Worm (Caenorhabditis elegans) whole organism, L1 larva: ENCODE data around the gene C04F6.9.

Source experiments
- C04F5.9 ChIP-seq: sonication (generic microtip); optimal IDR thresholded peaks from 2 replicates; lab custom pipeline; 2016; ENCODE audit warnings: missing genetic modification characterization, missing compliant biosample characterization
- C16A3.4 ChIP-seq: fragments of 150-350 bp; optimal IDR thresholded peaks from 2 replicates; lab custom pipeline; 2014; ENCODE audit warnings: missing biosample characterization, missing genetic modification characterization
- C34B4.2 ChIP-seq: sonication (generic microtip); optimal IDR thresholded peaks from 2 replicates; lab custom pipeline; 2017; ENCODE audit warnings: mild to moderate bottlenecking, missing genetic modification characterization, missing compliant biosample characterization
- aha-1 ChIP-seq: fragments of 150-350 bp; optimal IDR thresholded peaks from 2 replicates; lab custom pipeline; 2014; ENCODE audit warnings: missing biosample characterization, missing genetic modification characterization
- alr-1 ChIP-seq: fragments of 200-800 bp; sonication (Bioruptor generic); optimal IDR thresholded peaks from 2 replicates; lab custom pipeline; 2018; ENCODE audit warnings: borderline replicate concordance, mild to moderate bottlenecking, missing genetic modification characterization, missing compliant biosample characterization
- ama-1 ChIP-seq: fragments of 150-350 bp; optimal IDR thresholded peaks from 2 replicates; lab custom pipeline; 2014
- ceh-8 ChIP-seq: fragments of 200-800 bp; sonication (Bioruptor generic); optimal IDR thresholded peaks from 2 replicates; lab custom pipeline; 2018; ENCODE audit warnings: mild to moderate bottlenecking, missing genetic modification characterization, moderate library complexity, missing compliant biosample characterization
- ceh-82 ChIP-seq, 3 experiments: fragments of 150-350 bp in 1 of 3; sonication (generic microtip) in 2 of 3; optimal IDR thresholded peaks; 2 replicates each; lab custom pipeline; 2014 to 2017; ENCODE audit warnings: missing biosample characterization in 3 of 3, missing genetic modification characterization in 3 of 3
- ceh-90 ChIP-seq: sonication (generic microtip); optimal IDR thresholded peaks from 2 replicates; lab custom pipeline; 2016; ENCODE audit warnings: missing genetic modification characterization, missing compliant biosample characterization
- ces-1 ChIP-seq: fragments of 150-350 bp; optimal IDR thresholded peaks from 2 replicates; lab custom pipeline; 2014; ENCODE audit warnings: missing biosample characterization, missing genetic modification reagents, missing genetic modification characterization
- dsc-1 ChIP-seq: sonication (generic microtip); optimal IDR thresholded peaks from 2 replicates; lab custom pipeline; 2016; ENCODE audit warnings: mild to moderate bottlenecking, missing genetic modification characterization, missing compliant biosample characterization
- efl-1 ChIP-seq, 4 experiments: fragments of 150-350 bp; optimal IDR thresholded peaks in 3 of 4; peaks in 1 of 4; 1 replicate in 1 of 4; 2 replicates in 3 of 4; lab custom pipeline; 2014; ENCODE audit warnings: missing biosample characterization in 2 of 4, missing genetic modification characterization in 2 of 4, missing genetic modification reagents in 2 of 4
- efl-3 ChIP-seq: fragments of 200-800 bp; sonication (Bioruptor generic); optimal IDR thresholded peaks from 2 replicates; lab custom pipeline; 2018; ENCODE audit warnings: mild to moderate bottlenecking, missing genetic modification characterization, missing compliant biosample characterization
- ets-5 ChIP-seq: fragments of 200-800 bp; sonication (Bioruptor generic); IDR thresholded peaks from 2 replicates; pipeline ENCODE4 v1.3.6; 2022; ENCODE audit warnings: missing genetic modification characterization, missing compliant biosample characterization
- fkh-4 ChIP-seq: sonication (generic microtip); optimal IDR thresholded peaks from 2 replicates; lab custom pipeline; 2016; ENCODE audit warnings: missing compliant biosample characterization, missing genetic modification characterization, borderline replicate concordance
- fos-1 ChIP-seq: fragments of 150-350 bp; optimal IDR thresholded peaks from 2 replicates; lab custom pipeline; 2014; ENCODE audit warnings: missing biosample characterization, missing genetic modification characterization
- hlh-4 ChIP-seq: sonication (generic microtip); optimal IDR thresholded peaks from 2 replicates; lab custom pipeline; 2016; ENCODE audit warnings: mild to moderate bottlenecking, missing genetic modification characterization, missing compliant biosample characterization
- irx-1 ChIP-seq: sonication (generic microtip); optimal IDR thresholded peaks from 2 replicates; lab custom pipeline; 2016; ENCODE audit warnings: missing genetic modification characterization, missing compliant biosample characterization
- isw-1 ChIP-seq: fragments of 200-800 bp; sonication (Bioruptor generic); IDR thresholded peaks from 2 replicates; pipeline ENCODE4 v1.3.6; 2022; ENCODE audit warnings: missing genetic modification characterization, missing compliant biosample characterization
- jun-1 ChIP-seq: fragments of 150-350 bp; optimal IDR thresholded peaks from 2 replicates; lab custom pipeline; 2014; ENCODE audit warnings: missing biosample characterization, missing genetic modification reagents, missing genetic modification characterization
- lin-13 ChIP-seq: fragments of 150-350 bp; optimal IDR thresholded peaks from 2 replicates; lab custom pipeline; 2014; ENCODE audit warnings: missing biosample characterization, missing genetic modification reagents, missing genetic modification characterization
- lin-15B ChIP-seq: fragments of 150-350 bp; sonication (generic microtip); optimal IDR thresholded peaks from 3 replicates; lab custom pipeline; 2014; ENCODE audit warnings: missing biosample characterization, missing genetic modification characterization
- lin-35 ChIP-seq, 2 experiments: fragments of 150-350 bp; optimal IDR thresholded peaks; 2 replicates each; lab custom pipeline; 2014; ENCODE audit warnings: missing biosample characterization in 2 of 2, missing genetic modification characterization in 2 of 2, missing genetic modification reagents in 2 of 2
- lin-39 ChIP-seq: fragments of 150-350 bp; optimal IDR thresholded peaks from 2 replicates; lab custom pipeline; 2014; ENCODE audit warnings: missing biosample characterization, missing genetic modification reagents, missing genetic modification characterization
- lsy-2 ChIP-seq, 2 experiments: fragments of 150-350 bp; optimal IDR thresholded peaks; 2 replicates each; lab custom pipeline; 2014; ENCODE audit warnings: missing biosample characterization in 2 of 2, missing genetic modification characterization in 2 of 2
- mab-9 ChIP-seq: fragments of 200-800 bp; sonication (Bioruptor generic); IDR thresholded peaks from 2 replicates; pipeline ENCODE4 v1.3.6; 2022; ENCODE audit warnings: missing genetic modification reagents, missing genetic modification characterization, missing compliant biosample characterization
- mdl-1 ChIP-seq, 2 experiments: fragments of 150-350 bp; optimal IDR thresholded peaks; 2 replicates each; lab custom pipeline; 2014 to 2017; ENCODE audit warnings: missing biosample characterization in 2 of 2, missing genetic modification characterization in 2 of 2, inconsistent platforms in 1 of 2
- mep-1 ChIP-seq: fragments of 150-350 bp; optimal IDR thresholded peaks from 2 replicates; lab custom pipeline; 2014; ENCODE audit warnings: missing biosample characterization, missing genetic modification characterization
- nhr-11 ChIP-seq: fragments of 150-350 bp; optimal IDR thresholded peaks from 2 replicates; lab custom pipeline; 2014; ENCODE audit warnings: missing biosample characterization, missing genetic modification characterization
- nhr-237 ChIP-seq: fragments of 150-350 bp; optimal IDR thresholded peaks from 2 replicates; lab custom pipeline; 2014; ENCODE audit warnings: missing biosample characterization, missing genetic modification characterization
- nhr-47 ChIP-seq: sonication (generic microtip); optimal IDR thresholded peaks from 2 replicates; lab custom pipeline; 2016; ENCODE audit warnings: mild to moderate bottlenecking, missing genetic modification characterization, moderate library complexity, missing compliant biosample characterization
- nhr-76 ChIP-seq: sonication (generic microtip); optimal IDR thresholded peaks from 2 replicates; lab custom pipeline; 2017; ENCODE audit warnings: missing biosample characterization, missing genetic modification characterization
- nhr-84 ChIP-seq: sonication (generic microtip); optimal IDR thresholded peaks from 2 replicates; lab custom pipeline; 2017; ENCODE audit warnings: missing biosample characterization, missing genetic modification characterization
- nhr-85 ChIP-seq: sonication (generic microtip); peaks from one replicate; lab custom pipeline; 2016; ENCODE audit warnings: missing genetic modification characterization, inconsistent platforms, missing compliant biosample characterization
- pag-3 ChIP-seq: sonication (generic microtip); optimal IDR thresholded peaks from 2 replicates; lab custom pipeline; 2017; ENCODE audit warnings: missing genetic modification characterization, mild to moderate bottlenecking, missing compliant biosample characterization, antibody characterized with exemption, borderline replicate concordance; ENCODE audit not compliant: insufficient read depth
- pqm-1 ChIP-seq: sonication (generic microtip); optimal IDR thresholded peaks from 3 replicates; lab custom pipeline; 2017; ENCODE audit warnings: missing biosample characterization, missing genetic modification characterization
- rnt-1 ChIP-seq: sonication (generic microtip); optimal IDR thresholded peaks from 2 replicates; lab custom pipeline; 2016; ENCODE audit warnings: mild to moderate bottlenecking, missing genetic modification characterization, moderate library complexity, missing compliant biosample characterization
- skn-1 ChIP-seq: fragments of 150-350 bp; optimal IDR thresholded peaks from 2 replicates; lab custom pipeline; 2014; ENCODE audit warnings: missing biosample characterization, missing genetic modification characterization
- sptf-1 ChIP-seq: fragments of 150-350 bp; optimal IDR thresholded peaks from 2 replicates; lab custom pipeline; 2014; ENCODE audit warnings: missing biosample characterization, missing genetic modification characterization
- tbx-2 ChIP-seq: sonication (generic microtip); optimal IDR thresholded peaks from 2 replicates; lab custom pipeline; 2016; ENCODE audit warnings: missing genetic modification characterization, missing compliant biosample characterization
- tlp-1 ChIP-seq: fragments of 150-350 bp; optimal IDR thresholded peaks from 2 replicates; lab custom pipeline; 2014; ENCODE audit warnings: missing biosample characterization, missing genetic modification characterization
- unc-130 ChIP-seq: fragments of 150-350 bp; optimal IDR thresholded peaks from 2 replicates; lab custom pipeline; 2017; ENCODE audit warnings: missing biosample characterization, missing genetic modification characterization, inconsistent platforms
- unc-30 ChIP-seq: sonication (generic microtip); optimal IDR thresholded peaks from 2 replicates; lab custom pipeline; 2017; ENCODE audit warnings: missing biosample characterization, missing genetic modification characterization
- unc-62 ChIP-seq: fragments of 150-350 bp; optimal IDR thresholded peaks from 2 replicates; lab custom pipeline; 2014; ENCODE audit warnings: missing biosample characterization, missing genetic modification reagents, missing genetic modification characterization
- zag-1 ChIP-seq: fragments of 150-350 bp; optimal IDR thresholded peaks from 2 replicates; lab custom pipeline; 2014; ENCODE audit warnings: missing biosample characterization, missing genetic modification characterization

Gene C04F6.9

ce11 chrX:3379114-3379513 is 22.7 kb upstream of the C04F6.9 start, which contains the start of gene sorf-1 (continued):
- TF ChIP-seq ets-5 (GFP tag; lab: Robert Waterston, UW) (no peak), hlh-4 (tag; lab: Kevin White, UChicago) (no peak), skn-1 (tag; lab: Kevin White, UChicago) (no peak), unc-62 (no peak), aha-1 (no peak), ceh-8 (GFP tag; lab: Kevin White, UChicago) (no peak), tlp-1 (tag; lab: Kevin White, UChicago) (no peak), pag-3 (tag; lab: Kevin White, UChicago) (no peak), alr-1 (no peak), lin-35 (GFP tag; optimal IDR thresholded peaks at IDR 0.05; lab: Kevin White, UChicago) (no peak), sptf-1 (tag; lab: Kevin White, UChicago) (no peak), rnt-1 (tag; lab: Kevin White, UChicago) (peak; percentile 95), nhr-47 (tag; lab: Kevin White, UChicago) (peak; percentile 58), zag-1 (tag; lab: Kevin White, UChicago) (no peak), lin-15B (tag; lab: Kevin White, UChicago) (no peak), mdl-1 (tag; optimal IDR thresholded peaks at IDR 0.05; lab: Kevin White, UChicago) (no peak), ceh-82 (tag; optimal IDR thresholded peaks at IDR 0.05; lab: Kevin White, UChicago) (no peak), lin-39 (tag; lab: Kevin White, UChicago) (no peak), ama-1 (lab: Kevin White, UChicago) (no peak), mep-1 (tag; lab: Kevin White, UChicago) (no peak), jun-1 (tag; lab: Kevin White, UChicago) (no peak), unc-130 (no peak), mab-9 (GFP tag; lab: Robert Waterston, UW) (no peak), C16A3.4 (tag; lab: Kevin White, UChicago) (peak; percentile 30), isw-1 (no peak; the same call in 1 of the 2 replicates), irx-1 (tag; lab: Kevin White, UChicago) (peak; percentile 18), nhr-76 (tag; lab: Kevin White, UChicago) (no peak), tbx-2 (tag; lab: Kevin White, UChicago) (peak; percentile 56), lsy-2 (tag; optimal IDR thresholded peaks at IDR 0.05; lab: Kevin White, UChicago) (peak in 1 of 2 experiments; percentile 23), nhr-84 (tag; lab: Kevin White, UChicago) (no peak), dsc-1 (peak; percentile 63), C04F5.9 (tag; lab: Kevin White, UChicago) (peak; percentile 18), ceh-90 (tag; lab: Kevin White, UChicago) (peak; percentile 47), efl-1 (optimal IDR thresholded peaks at IDR 0.05; lab: Kevin White, UChicago) (peak; percentile 6 to 11), efl-1 (GFP tag; optimal IDR thresholded peaks at IDR 0.05 in 1 of 2; lab: Kevin White, UChicago) (peak in 1 of 2 experiments; percentile 74)
- TF ChIP-seq, all 84 proteins: peak for 27

- TF ChIP-seq nhr-85 (tag; lab: Kevin White, UChicago) (peak; percentile 43), fkh-4 (no peak)
- TF ChIP-seq, all 84 proteins: peak for 1
These were observed 21.6 kb upstream of the C04F6.9 start, which contains the start of gene ZK563.7 for ce11 chrX:3380167-3380566. Gene ZK563.7, plus strand, starts transcription at chrX:3380467.

ce11 chrX:3385362-3385761 is 16.4 kb upstream of the C04F6.9 start, which contains the start of gene acp-1:
Gene acp-1, minus strand, starts transcription at chrX:3385462.
- TF ChIP-seq pqm-1 (tag; lab: Kevin White, UChicago) (no peak), nhr-11 (tag; lab: Kevin White, UChicago) (no peak), lin-13 (GFP tag; lab: Kevin White, UChicago) (no peak), ces-1 (no peak), isw-1 (no peak), efl-3 (GFP tag; lab: Kevin White, UChicago) (no peak), mdl-1 (tag; optimal IDR thresholded peaks at IDR 0.05; lab: Kevin White, UChicago) (no peak), nhr-237 (no peak), C34B4.2 (tag; lab: Kevin White, UChicago) (no peak), fos-1 (no peak), pag-3 (tag; lab: Kevin White, UChicago) (no peak), unc-30 (tag; lab: Kevin White, UChicago) (no peak)
- TF ChIP-seq, all 84 proteins: peak for 0
